Worm (Caenorhabditis elegans): ENCODE measurements around the gene T12B3.2.

- TF ChIP-seq bed-3 (GFP tag; optimal IDR thresholded peaks at IDR 0.05) (no peak), nhr-12 (tag; optimal IDR thresholded peaks at IDR 0.05) (no peak), elt-1 (tag; optimal IDR thresholded peaks at IDR 0.05; ENCODE audit: borderline replicate concordance, insufficient read depth) (no peak), nhr-237 (tag; optimal IDR thresholded peaks at IDR 0.05) (peak; percentile 41), unc-62 (GFP tag; optimal IDR thresholded peaks at IDR 0.05) (peak; percentile 90), nhr-28 (tag; optimal IDR thresholded peaks at IDR 0.05) (no peak), snpc-4 (tag; optimal IDR thresholded peaks at IDR 0.05) (no peak), ceh-83 (GFP tag; optimal IDR thresholded peaks at IDR 0.05) (no peak), ces-1 (GFP tag; optimal IDR thresholded peaks at IDR 0.05) (peak; percentile 83), nhr-2 (tag; optimal IDR thresholded peaks at IDR 0.05) (no peak), ztf-11 (tag; optimal IDR thresholded peaks at IDR 0.05) (no peak), unc-120 (tag; optimal IDR thresholded peaks at IDR 0.05; ENCODE audit: poor library complexity, severe bottlenecking) (peak; percentile 61), mab-5 (tag; optimal IDR thresholded peaks at IDR 0.05) (no peak)
Measured at ce11 chrIV:7386835-7387551, 10.4 kb downstream of the T12B3.2 start.

All from whole organism, mixed stage, embryonic.